Worm (Caenorhabditis elegans) whole organism, L3 larva: ENCODE measurements around the gene R11G1.2.

Experiments used
- R02D3.7 ChIP-seq: fragments of 150-350 bp; optimal IDR thresholded peaks from 2 replicates; lab custom pipeline; 2014; ENCODE audit warnings: missing biosample characterization, missing genetic modification characterization
- ama-1 ChIP-seq: fragments of 150-350 bp; optimal IDR thresholded peaks from 2 replicates; lab custom pipeline; 2018
- ceh-82 ChIP-seq: fragments of 150-350 bp; optimal IDR thresholded peaks from 2 replicates; lab custom pipeline; 2014; ENCODE audit warnings: missing biosample characterization, missing genetic modification characterization
- egl-27 ChIP-seq: sonication (generic microtip); optimal IDR thresholded peaks from 4 replicates; lab custom pipeline; 2017; ENCODE audit warnings: missing biosample characterization, missing genetic modification reagents, missing genetic modification characterization
- elt-2 ChIP-seq: sonication (generic microtip); optimal IDR thresholded peaks from 2 replicates; lab custom pipeline; 2016; ENCODE audit warnings: missing genetic modification reagents, mild to moderate bottlenecking, missing genetic modification characterization, missing compliant biosample characterization
- fkh-10 ChIP-seq: sonication (generic microtip); optimal IDR thresholded peaks from 2 replicates; lab custom pipeline; 2017; ENCODE audit warnings: missing biosample characterization, missing genetic modification reagents, missing genetic modification characterization
- nhr-23 ChIP-seq: fragments of 150-350 bp; optimal IDR thresholded peaks from 2 replicates; lab custom pipeline; 2014; ENCODE audit warnings: missing biosample characterization, missing genetic modification reagents, missing genetic modification characterization
- nhr-28 ChIP-seq: fragments of 150-350 bp; optimal IDR thresholded peaks from 2 replicates; lab custom pipeline; 2014; ENCODE audit warnings: missing biosample characterization, missing genetic modification characterization
- nhr-43 ChIP-seq: sonication (generic microtip); optimal IDR thresholded peaks from 2 replicates; lab custom pipeline; 2016; ENCODE audit warnings: mild to moderate bottlenecking, missing genetic modification characterization, missing compliant biosample characterization; ENCODE audit not compliant: poor library complexity, severe bottlenecking
- pha-4 ChIP-seq: fragments of 150-350 bp; optimal IDR thresholded peaks from 2 replicates; lab custom pipeline; 2014; ENCODE audit warnings: missing biosample characterization, missing genetic modification reagents, missing genetic modification characterization
- snpc-4 ChIP-seq: fragments of 150-350 bp; optimal IDR thresholded peaks from 2 replicates; lab custom pipeline; 2014; ENCODE audit warnings: missing biosample characterization, missing genetic modification characterization
- unc-39 ChIP-seq: sonication (generic microtip); optimal IDR thresholded peaks from 4 replicates; lab custom pipeline; 2017; ENCODE audit warnings: missing biosample characterization, missing genetic modification characterization
- unc-62 ChIP-seq: fragments of 150-350 bp; sonication (generic microtip); optimal IDR thresholded peaks from 4 replicates; lab custom pipeline; 2014; ENCODE audit warnings: missing biosample characterization, missing genetic modification reagents, missing genetic modification characterization

ce11 chrX:3645924-3646323 lies 4.5 kb upstream of the R11G1.2 start:
- no peak for TF ChIP-seq elt-2 (tag; lab: Kevin White, UChicago)
- TF ChIP-seq fkh-10 (GFP tag; lab: Kevin White, UChicago), result no peak
- no peak for TF ChIP-seq nhr-23 (tag; lab: Kevin White, UChicago)
- TF ChIP-seq nhr-28, result no peak
- no peak for TF ChIP-seq pha-4 (tag; lab: Kevin White, UChicago)
- no peak for TF ChIP-seq ama-1
- no peak for TF ChIP-seq ceh-82 (tag; lab: Kevin White, UChicago)
- TF ChIP-seq egl-27 (tag; lab: Kevin White, UChicago), result no peak
- TF ChIP-seq unc-39 (tag; lab: Kevin White, UChicago), result no peak
- no peak for TF ChIP-seq nhr-43 (tag; lab: Kevin White, UChicago)
- no peak for TF ChIP-seq unc-62 (GFP tag; lab: Kevin White, UChicago)
- TF ChIP-seq snpc-4 (tag; lab: Kevin White, UChicago), result no peak
- TF ChIP-seq R02D3.7 (tag; lab: Kevin White, UChicago), result no peak
